Fruit fly (Drosophila melanogaster) whole organism, embryonic: Measurements from ENCODE around the gene CG1307.

Source experiments
- CG10462 ChIP-seq: fragments of 200-800 bp; sonication (Bioruptor generic); optimal IDR thresholded peaks from 2 replicates; lab custom pipeline; 2016; ENCODE audit warnings: missing biosample characterization, missing genetic modification characterization
- CG11247 ChIP-seq: fragments of 200-800 bp; sonication (Bioruptor generic); IDR thresholded peaks from 2 replicates; pipeline ENCODE4 v1.3.6; 2022; ENCODE audit warnings: missing biosample characterization, missing genetic modification characterization
- CG12155 ChIP-seq: fragments of 200-800 bp; sonication (Bioruptor generic); optimal IDR thresholded peaks from 3 replicates; lab custom pipeline; 2016; ENCODE audit warnings: missing biosample characterization, missing genetic modification characterization
- CG12219 ChIP-seq: fragments of 200-800 bp; sonication (Bioruptor generic); optimal IDR thresholded peaks from 3 replicates; lab custom pipeline; 2018; ENCODE audit warnings: missing biosample characterization, mild to moderate bottlenecking, missing genetic modification characterization
- CG15479 ChIP-seq: fragments of 200-800 bp; sonication (Bioruptor generic); optimal IDR thresholded peaks from 3 replicates; lab custom pipeline; 2019; ENCODE audit warnings: missing biosample characterization, mild to moderate bottlenecking, missing genetic modification characterization, moderate library complexity
- CG16863 ChIP-seq: fragments of 200-800 bp; sonication (Bioruptor generic); optimal IDR thresholded peaks from 3 replicates; lab custom pipeline; 2016; ENCODE audit warnings: missing biosample characterization, missing genetic modification characterization
- CG17359 ChIP-seq: fragments of 200-800 bp; sonication (Bioruptor generic); optimal IDR thresholded peaks from 3 replicates; lab custom pipeline; 2018; ENCODE audit warnings: missing biosample characterization, mild to moderate bottlenecking, missing genetic modification characterization, moderate library complexity
- CG17802 ChIP-seq: fragments of 200-800 bp; sonication (Bioruptor generic); optimal IDR thresholded peaks from 2 replicates; lab custom pipeline; 2018; ENCODE audit warnings: missing biosample characterization, mild to moderate bottlenecking, missing genetic modification characterization, moderate library complexity
- CG1792 ChIP-seq: fragments of 200-800 bp; sonication (Bioruptor generic); optimal IDR thresholded peaks from 2 replicates; lab custom pipeline; 2016; ENCODE audit warnings: missing biosample characterization, missing genetic modification characterization
- CG18599 ChIP-seq: fragments of 200-800 bp; sonication (Bioruptor generic); optimal IDR thresholded peaks from 3 replicates; lab custom pipeline; 2017; ENCODE audit warnings: missing biosample characterization, missing genetic modification characterization, mild to moderate bottlenecking, moderate library complexity, missing genetic modification reagents
- CG3065 ChIP-seq: fragments of 200-800 bp; sonication (Bioruptor generic); optimal IDR thresholded peaks from 2 replicates; lab custom pipeline; 2016; ENCODE audit warnings: missing biosample characterization, missing genetic modification characterization
- CG33557 ChIP-seq: fragments of 200-800 bp; sonication (Bioruptor generic); optimal IDR thresholded peaks from 2 replicates; lab custom pipeline; 2019; ENCODE audit warnings: missing biosample characterization, mild to moderate bottlenecking, missing genetic modification characterization, moderate library complexity
- CG43689 ChIP-seq: fragments of 200-800 bp; sonication (Bioruptor generic); IDR thresholded peaks from 2 replicates; pipeline ENCODE4 v1.3.6; 2022; ENCODE audit warnings: missing biosample characterization, missing genetic modification characterization
- CG4707 ChIP-seq: fragments of 200-800 bp; sonication (Bioruptor generic); optimal IDR thresholded peaks from 2 replicates; lab custom pipeline; 2018; ENCODE audit warnings: missing biosample characterization, mild to moderate bottlenecking, missing genetic modification characterization, moderate library complexity
- CG4820 ChIP-seq: fragments of 200-800 bp; sonication (Bioruptor generic); optimal IDR thresholded peaks from 3 replicates; lab custom pipeline; 2016; ENCODE audit warnings: missing biosample characterization, missing genetic modification characterization
- CG5180 ChIP-seq: fragments of 200-800 bp; sonication (Bioruptor generic); optimal IDR thresholded peaks from 3 replicates; lab custom pipeline; 2017; ENCODE audit warnings: missing biosample characterization, missing genetic modification characterization, mild to moderate bottlenecking, moderate library complexity, missing genetic modification reagents
- CG8089 ChIP-seq: fragments of 200-800 bp; sonication (Bioruptor generic); optimal IDR thresholded peaks from 3 replicates; lab custom pipeline; 2016; ENCODE audit warnings: missing biosample characterization, missing genetic modification characterization
- D ChIP-seq, 2 experiments: fragments of 200-800 bp in 1 of 2; fragments of >200 bp in 1 of 2; sonication (Bioruptor generic) in 1 of 2; optimal IDR thresholded peaks; 2 replicates in 1 of 2; 3 replicates in 1 of 2; lab custom pipeline; 2017; ENCODE audit warnings: mild to moderate bottlenecking in 1 of 2, missing biosample characterization in 1 of 2, missing genetic modification characterization in 1 of 2, missing genetic modification reagents in 1 of 2
- Doc2 ChIP-seq: fragments of 200-800 bp; sonication (Bioruptor generic); IDR thresholded peaks from 2 replicates; pipeline ENCODE4 v1.3.6; 2022; ENCODE audit warnings: missing biosample characterization, missing genetic modification characterization
- Ets97D ChIP-seq: fragments of 200-800 bp; sonication (Bioruptor generic); optimal IDR thresholded peaks from 3 replicates; lab custom pipeline; 2016; ENCODE audit warnings: missing biosample characterization, missing genetic modification characterization
- H2.0 ChIP-seq: fragments of 200-800 bp; sonication (Bioruptor generic); IDR thresholded peaks from 2 replicates; pipeline ENCODE4 v1.3.6; 2022; ENCODE audit warnings: missing biosample characterization, missing genetic modification characterization
- MBD-R2 ChIP-seq: fragments of 200-800 bp; sonication (Bioruptor generic); IDR thresholded peaks from 2 replicates; pipeline ENCODE4 v1.3.6; 2022; ENCODE audit warnings: missing biosample characterization, missing genetic modification characterization
- MESR4 ChIP-seq: fragments of 200-800 bp; sonication (Bioruptor generic); optimal IDR thresholded peaks from 2 replicates; lab custom pipeline; 2018; ENCODE audit warnings: missing biosample characterization, mild to moderate bottlenecking, missing genetic modification characterization, moderate library complexity
- Mad ChIP-seq: fragments of 200-800 bp; sonication (Bioruptor generic); optimal IDR thresholded peaks from 2 replicates; lab custom pipeline; 2016; ENCODE audit warnings: missing biosample characterization, missing genetic modification characterization
- Nf-YC ChIP-seq: fragments of 200-800 bp; optimal IDR thresholded peaks from 3 replicates; lab custom pipeline; 2019; ENCODE audit warnings: missing biosample characterization, mild to moderate bottlenecking, missing genetic modification characterization, moderate library complexity
- Oli ChIP-seq: fragments of 200-800 bp; sonication (Bioruptor generic); optimal IDR thresholded peaks from 2 replicates; lab custom pipeline; 2018; ENCODE audit warnings: missing biosample characterization, mild to moderate bottlenecking, missing genetic modification characterization, moderate library complexity
- Ptx1 ChIP-seq: fragments of 200-800 bp; sonication (Bioruptor generic); IDR thresholded peaks from 2 replicates; pipeline ENCODE4 v1.3.6; 2022; ENCODE audit warnings: missing biosample characterization, missing genetic modification characterization
- Sox100B ChIP-seq: fragments of 200-800 bp; sonication (Bioruptor generic); optimal IDR thresholded peaks from 3 replicates; lab custom pipeline; 2018; ENCODE audit warnings: missing biosample characterization, mild to moderate bottlenecking, missing genetic modification characterization
- Trl ChIP-seq, 3 experiments: fragments of >200 bp in 2 of 3; fragments of 200-800 bp in 1 of 3; sonication (Bioruptor generic) in 1 of 3; optimal IDR thresholded peaks; 2 replicates in 1 of 3; 3 replicates in 2 of 3; lab custom pipeline; 2016 to 2017; ENCODE audit warnings: missing biosample characterization in 1 of 3, missing genetic modification characterization in 1 of 3
- ara ChIP-seq: fragments of 200-800 bp; sonication (Bioruptor generic); IDR thresholded peaks from 2 replicates; pipeline ENCODE4 v1.3.6; 2022; ENCODE audit warnings: missing biosample characterization, missing genetic modification characterization
- cad ChIP-seq: fragments of >200 bp; optimal IDR thresholded peaks from 2 replicates; lab custom pipeline; 2017; ENCODE audit warnings: missing biosample characterization, missing genetic modification characterization
- cwo ChIP-seq: fragments of 200-800 bp; sonication (Bioruptor generic); optimal IDR thresholded peaks from 3 replicates; lab custom pipeline; 2017; ENCODE audit warnings: missing biosample characterization, missing genetic modification characterization, mild to moderate bottlenecking, moderate library complexity, missing genetic modification reagents
- disco-r ChIP-seq: fragments of 200-800 bp; sonication (Bioruptor generic); optimal IDR thresholded peaks from 2 replicates; lab custom pipeline; 2016; ENCODE audit warnings: missing biosample characterization, missing genetic modification characterization
- emc ChIP-seq: fragments of 200-800 bp; sonication (Bioruptor generic); optimal IDR thresholded peaks from 2 replicates; lab custom pipeline; 2016; ENCODE audit warnings: missing biosample characterization, missing genetic modification characterization
- en ChIP-seq: fragments of 200-800 bp; sonication (Bioruptor generic); optimal IDR thresholded peaks from 2 replicates; lab custom pipeline; 2016; ENCODE audit warnings: missing biosample characterization, missing genetic modification characterization
- esg ChIP-seq: fragments of 200-800 bp; sonication (Bioruptor generic); conservative IDR thresholded peaks from 2 replicates; pipeline ENCODE4 v1.3.6; 2022; ENCODE audit warnings: missing biosample characterization, missing genetic modification characterization
- fd102C ChIP-seq: fragments of 200-800 bp; sonication (Bioruptor generic); optimal IDR thresholded peaks from 2 replicates; lab custom pipeline; 2018; ENCODE audit warnings: missing biosample characterization, mild to moderate bottlenecking, missing genetic modification characterization, moderate library complexity
- fd64A ChIP-seq: fragments of 200-800 bp; sonication (Bioruptor generic); optimal IDR thresholded peaks from 3 replicates; lab custom pipeline; 2018; ENCODE audit warnings: missing biosample characterization, mild to moderate bottlenecking, missing genetic modification characterization
- gcm ChIP-seq: fragments of 200-800 bp; sonication (Bioruptor generic); optimal IDR thresholded peaks from 2 replicates; lab custom pipeline; 2019; ENCODE audit warnings: missing biosample characterization, mild to moderate bottlenecking, missing genetic modification characterization, moderate library complexity
- gcm2 ChIP-seq: fragments of 200-800 bp; sonication (Bioruptor generic); optimal IDR thresholded peaks from 2 replicates; lab custom pipeline; 2016; ENCODE audit warnings: missing biosample characterization, missing genetic modification characterization
- grau ChIP-seq: fragments of 200-800 bp; optimal IDR thresholded peaks from 3 replicates; lab custom pipeline; 2019; ENCODE audit warnings: missing biosample characterization, mild to moderate bottlenecking, missing genetic modification characterization, moderate library complexity
- gsb ChIP-seq: fragments of 200-800 bp; sonication (Bioruptor generic); IDR thresholded peaks from 2 replicates; pipeline ENCODE4 v1.3.6; 2022; ENCODE audit warnings: missing biosample characterization, missing genetic modification characterization
- kah ChIP-seq: fragments of 200-800 bp; sonication (Bioruptor generic); optimal IDR thresholded peaks from 2 replicates; lab custom pipeline; 2018; ENCODE audit warnings: missing biosample characterization, mild to moderate bottlenecking, missing genetic modification characterization
- kay ChIP-seq: fragments of 200-800 bp; sonication (Bioruptor generic); optimal IDR thresholded peaks from 2 replicates; lab custom pipeline; 2016; ENCODE audit warnings: missing biosample characterization, missing genetic modification characterization
- nerfin-1 ChIP-seq: fragments of 200-800 bp; sonication (Bioruptor generic); optimal IDR thresholded peaks from 3 replicates; lab custom pipeline; 2019; ENCODE audit warnings: missing biosample characterization, mild to moderate bottlenecking, missing genetic modification characterization, moderate library complexity
- oc ChIP-seq: fragments of 200-800 bp; sonication (Bioruptor generic); optimal IDR thresholded peaks from 2 replicates; lab custom pipeline; 2018; ENCODE audit warnings: missing biosample characterization, mild to moderate bottlenecking, missing genetic modification characterization, moderate library complexity
- run ChIP-seq: fragments of 200-800 bp; sonication (Bioruptor generic); optimal IDR thresholded peaks from 3 replicates; lab custom pipeline; 2018; ENCODE audit warnings: missing biosample characterization, mild to moderate bottlenecking, missing genetic modification characterization
- sc ChIP-seq, 3 experiments: fragments of >200 bp in 2 of 3; fragments of 200-800 bp in 1 of 3; sonication (Bioruptor generic) in 1 of 3; optimal IDR thresholded peaks; 2 replicates in 2 of 3; 3 replicates in 1 of 3; lab custom pipeline; 2017; ENCODE audit warnings: mild to moderate bottlenecking in 1 of 3, missing biosample characterization in 1 of 3, missing genetic modification characterization in 1 of 3, missing genetic modification reagents in 1 of 3
- sens ChIP-seq: fragments of 200-800 bp; sonication (Bioruptor generic); peaks from one replicate; lab custom pipeline; 2016; ENCODE audit warnings: missing biosample characterization, missing genetic modification characterization
- trh ChIP-seq: fragments of 200-800 bp; sonication (Bioruptor generic); optimal IDR thresholded peaks from 2 replicates; lab custom pipeline; 2016; ENCODE audit warnings: missing biosample characterization, missing genetic modification characterization
- yki ChIP-seq: fragments of >200 bp; optimal IDR thresholded peaks from 3 replicates; lab custom pipeline; 2018

CG1307 gene

dm6 chr3R:6678480-6678879, 21.2 kb upstream of the CG1307 start, which contains the start of gene lab (continued):
- TF ChIP-seq en (GFP tag; lab: Kevin White, UChicago) (no peak), kay (GFP tag; lab: Kevin White, UChicago) (peak; percentile 76), D (optimal IDR thresholded peaks at IDR 0.05; lab: Kevin White, UChicago) (no peak), D (GFP tag; optimal IDR thresholded peaks at IDR 0.05; lab: Kevin White, UChicago) (no peak), trh (no peak), CG12219 (GFP tag; lab: Kevin White, UChicago) (no peak), CG15479 (GFP tag; lab: Kevin White, UChicago) (peak; percentile 61), CG18599 (GFP tag; lab: Kevin White, UChicago) (no peak), CG16863 (GFP tag; lab: Kevin White, UChicago) (no peak), CG17802 (tag; lab: Kevin White, UChicago) (no peak), MBD-R2 (GFP tag; lab: Robert Waterston, UW) (peak; percentile 10; the same call in 1 of the 2 replicates), emc (GFP tag; lab: Kevin White, UChicago) (no peak), CG10462 (GFP tag; lab: Kevin White, UChicago) (no peak), yki (no peak), CG12155 (GFP tag; lab: Kevin White, UChicago) (no peak), sc (optimal IDR thresholded peaks at IDR 0.05; lab: Kevin White, UChicago) (no peak), sc (GFP tag; optimal IDR thresholded peaks at IDR 0.05; lab: Kevin White, UChicago) (no peak), Oli (tag; lab: Kevin White, UChicago) (no peak), oc (peak; percentile 24), fd64A (GFP tag; lab: Kevin White, UChicago) (no peak), CG1792 (GFP tag; lab: Kevin White, UChicago) (no peak), kah (GFP tag; lab: Kevin White, UChicago) (no peak), grau (tag; lab: Kevin White, UChicago) (no peak), fd102C (GFP tag; lab: Kevin White, UChicago) (no peak), Nf-YC (peak; percentile 98), gcm2 (GFP tag; lab: Kevin White, UChicago) (no peak), Doc2 (GFP tag; lab: Robert Waterston, UW) (no peak), nerfin-1 (tag; lab: Kevin White, UChicago) (no peak), H2.0 (GFP tag; lab: Robert Waterston, UW) (no peak), cad (GFP tag; lab: Kevin White, UChicago) (no peak), MESR4 (GFP tag; lab: Kevin White, UChicago) (no peak), CG5180 (GFP tag; lab: Kevin White, UChicago) (peak; percentile 85), CG17359 (tag; lab: Kevin White, UChicago) (no peak), gcm (peak; percentile 91), run (tag; lab: Kevin White, UChicago) (no peak), CG3065 (GFP tag; lab: Kevin White, UChicago) (peak; percentile 55), Sox100B (GFP tag; lab: Kevin White, UChicago) (no peak), disco-r (GFP tag; lab: Kevin White, UChicago) (no peak), Trl (optimal IDR thresholded peaks at IDR 0.05; lab: Kevin White, UChicago) (no peak), Trl (GFP tag; optimal IDR thresholded peaks at IDR 0.05; lab: Kevin White, UChicago) (no peak), CG33557 (no peak), CG43689 (no peak), CG4707 (GFP tag; lab: Kevin White, UChicago) (no peak), cwo (GFP tag; lab: Kevin White, UChicago) (no peak), Mad (GFP tag; lab: Kevin White, UChicago) (no peak), gsb (GFP tag; lab: Robert Waterston, UW) (no peak), CG11247 (GFP tag; lab: Robert Waterston, UW) (no peak), CG8089 (GFP tag; lab: Kevin White, UChicago) (no peak), Ptx1 (GFP tag; lab: Robert Waterston, UW) (no peak), sens (peak; percentile 62), esg (GFP tag; lab: Robert Waterston, UW) (no peak), CG4820 (GFP tag; lab: Kevin White, UChicago) (no peak), ara (GFP tag; lab: Robert Waterston, UW) (no peak), Ets97D (no peak)
